Fruit fly (Drosophila melanogaster): ENCODE data around the gene tim.

- TF ChIP-seq Pif1A (GFP tag; optimal IDR thresholded peaks at IDR 0.05) (no peak), CG34367 (tag; optimal IDR thresholded peaks at IDR 0.05) (no peak), Pif1B (GFP tag; optimal IDR thresholded peaks at IDR 0.05) (no peak), CG15710 (tag; optimal IDR thresholded peaks at IDR 0.05) (no peak), EcR (GFP tag; optimal IDR thresholded peaks at IDR 0.05) (no peak), CG13204 (GFP tag; optimal IDR thresholded peaks at IDR 0.05) (no peak), CG8301 (tag; optimal IDR thresholded peaks at IDR 0.05) (no peak), gl (tag; optimal IDR thresholded peaks at IDR 0.05) (no peak), CG9948 (tag; optimal IDR thresholded peaks at IDR 0.05) (no peak), D1 (tag; optimal IDR thresholded peaks at IDR 0.05) (no peak), CG4496 (GFP tag; IDR thresholded peaks at IDR 0.05) (no peak), CG17806 (tag; optimal IDR thresholded peaks at IDR 0.05) (no peak)
These were observed 3.1 kb downstream of the tim start for dm6 chr2L:3504851-3505250.
